Fruit fly (Drosophila melanogaster): ENCODE results near the gene primo-1.

primo-1 gene

dm6 chr3R:13676137-13677086 lies 35.2 kb downstream of the primo-1 start, which contains the start of the genes Lkb1 and CG9588 (continued):
- TF ChIP-seq CG12391 (tag; optimal IDR thresholded peaks at IDR 0.05) (peak; percentile 23), Gug (GFP tag; IDR thresholded peaks at IDR 0.05) (peak; percentile 84), CG17568 (GFP tag; optimal IDR thresholded peaks at IDR 0.05) (no peak), MTF-1 (GFP tag; optimal IDR thresholded peaks at IDR 0.05; ENCODE audit: borderline replicate concordance) (no peak), Dp (GFP tag; optimal IDR thresholded peaks at IDR 0.05) (peak; percentile 17), CG6813 (GFP tag; optimal IDR thresholded peaks at IDR 0.05) (no peak), CG14441 (GFP tag; IDR thresholded peaks at IDR 0.05) (peak; percentile 83), CG3065 (GFP tag; optimal IDR thresholded peaks at IDR 0.05) (no peak), org-1 (GFP tag; optimal IDR thresholded peaks at IDR 0.05) (no peak), eyg (GFP tag; optimal IDR thresholded peaks at IDR 0.05) (no peak), repo (GFP tag; optimal IDR thresholded peaks at IDR 0.05) (no peak), h (optimal IDR thresholded peaks at IDR 0.05) (no peak), CG13424 (tag; optimal IDR thresholded peaks at IDR 0.05) (peak; percentile 0), Bteb2 (GFP tag; optimal IDR thresholded peaks at IDR 0.05) (no peak), CG10959 (GFP tag; IDR thresholded peaks at IDR 0.05) (peak; percentile 70), B-H1 (GFP tag; IDR thresholded peaks at IDR 0.05) (peak; percentile 66), CG4854 (GFP tag; optimal IDR thresholded peaks at IDR 0.05) (no peak), CG30431 (GFP tag; optimal IDR thresholded peaks at IDR 0.05) (peak; percentile 51), CG17802 (tag; optimal IDR thresholded peaks at IDR 0.05) (no peak), CG10565 (GFP tag; optimal IDR thresholded peaks at IDR 0.05) (no peak), Pdp1 (GFP tag; optimal IDR thresholded peaks at IDR 0.05) (peak; percentile 38 to 41), schlank (tag; optimal IDR thresholded peaks at IDR 0.05) (no peak), grau (tag; optimal IDR thresholded peaks at IDR 0.05) (no peak), CG10543 (GFP tag; optimal IDR thresholded peaks at IDR 0.05) (no peak), rib (GFP tag; IDR thresholded peaks at IDR 0.05) (no peak), Side (GFP tag; optimal IDR thresholded peaks at IDR 0.05) (peak; percentile 53), hb (GFP tag; IDR thresholded peaks at IDR 0.05; ENCODE audit: partially characterized antibody) (no peak), CG15601 (tag; optimal IDR thresholded peaks at IDR 0.05) (no peak), vfl (GFP tag; optimal IDR thresholded peaks at IDR 0.05) (peak; percentile 19), pan (optimal IDR thresholded peaks at IDR 0.05) (no peak), pan (GFP tag; optimal IDR thresholded peaks at IDR 0.05 in 1 of 2, IDR thresholded peaks at IDR 0.05 in 1 of 2) (peak in 1 of 2 experiments; percentile 86), CG15514 (GFP tag; optimal IDR thresholded peaks at IDR 0.05) (peak; percentile 59), Dip3 (GFP tag; optimal IDR thresholded peaks at IDR 0.05) (peak; percentile 67), CG33213 (GFP tag; optimal IDR thresholded peaks at IDR 0.05) (peak; percentile 6), cwo (GFP tag; optimal IDR thresholded peaks at IDR 0.05) (peak; percentile 33), abd-A (tag; optimal IDR thresholded peaks at IDR 0.05) (no peak), CG10366 (GFP tag; IDR thresholded peaks at IDR 0.05) (peak; percentile 75), CG1529 (GFP tag; optimal IDR thresholded peaks at IDR 0.05) (no peak), esg (GFP tag; conservative IDR thresholded peaks at IDR 0.05) (peak; percentile 82), HLH54F (GFP tag; optimal IDR thresholded peaks at IDR 0.05) (peak; percentile 68), TFAM (GFP tag; optimal IDR thresholded peaks at IDR 0.05) (no peak), CG14014 (GFP tag; IDR thresholded peaks at IDR 0.05) (peak; percentile 72), Kr (GFP tag; optimal IDR thresholded peaks at IDR 0.05) (no peak), CG31224 (GFP tag; IDR thresholded peaks at IDR 0.05) (peak; percentile 48), CG6689 (GFP tag; IDR thresholded peaks at IDR 0.05) (peak; percentile 81), bsh (GFP tag; optimal IDR thresholded peaks at IDR 0.05) (peak; percentile 34 to 46), yki (optimal IDR thresholded peaks at IDR 0.05) (no peak), D (optimal IDR thresholded peaks at IDR 0.05) (no peak), D (GFP tag; optimal IDR thresholded peaks at IDR 0.05) (peak; percentile 54)
